Worm (Caenorhabditis elegans) whole organism, mixed stage, embryonic: ENCODE results near the gene rga-1.

Source experiments
- M03D4.4 ChIP-seq: sonication (generic microtip); optimal IDR thresholded peaks from 2 replicates; lab custom pipeline; 2017; ENCODE audit warnings: mild to moderate bottlenecking, missing genetic modification characterization, missing compliant biosample characterization
- bed-3 ChIP-seq: fragments of 200-800 bp; sonication (Bioruptor generic); optimal IDR thresholded peaks from 3 replicates; lab custom pipeline; 2018; ENCODE audit warnings: mild to moderate bottlenecking, missing genetic modification characterization, moderate library complexity, missing compliant biosample characterization
- blmp-1 ChIP-seq: fragments of 150-350 bp; optimal IDR thresholded peaks from 2 replicates; lab custom pipeline; 2014; ENCODE audit warnings: missing biosample characterization, missing genetic modification characterization
- ceh-39 ChIP-seq: fragments of 150-350 bp; optimal IDR thresholded peaks from 2 replicates; lab custom pipeline; 2014; ENCODE audit warnings: missing biosample characterization, missing genetic modification characterization
- ceh-43 ChIP-seq: fragments of 200-800 bp; sonication (Bioruptor generic); optimal IDR thresholded peaks from 2 replicates; lab custom pipeline; 2018; ENCODE audit warnings: mild to moderate bottlenecking, missing genetic modification characterization, moderate library complexity, missing compliant biosample characterization
- ceh-83 ChIP-seq: fragments of 200-800 bp; sonication (Bioruptor generic); optimal IDR thresholded peaks from 2 replicates; lab custom pipeline; 2018; ENCODE audit warnings: mild to moderate bottlenecking, missing genetic modification characterization, missing compliant biosample characterization
- drap-1 ChIP-seq: fragments of 200-800 bp; sonication (Bioruptor generic); optimal IDR thresholded peaks from 3 replicates; lab custom pipeline; 2018; ENCODE audit warnings: mild to moderate bottlenecking, missing genetic modification characterization, missing compliant biosample characterization
- elt-1 ChIP-seq: sonication (generic microtip); optimal IDR thresholded peaks from 2 replicates; lab custom pipeline; 2017; ENCODE audit warnings: missing genetic modification characterization, mild to moderate bottlenecking, missing compliant biosample characterization, antibody characterized with exemption, moderate library complexity, borderline replicate concordance; ENCODE audit not compliant: insufficient read depth
- elt-3 ChIP-seq: fragments of 150-350 bp; optimal IDR thresholded peaks from 2 replicates; lab custom pipeline; 2014; ENCODE audit warnings: missing biosample characterization, missing genetic modification characterization
- flh-1 ChIP-seq: fragments of 200-800 bp; sonication (Bioruptor generic); optimal IDR thresholded peaks from 2 replicates; lab custom pipeline; 2018; ENCODE audit warnings: mild to moderate bottlenecking, missing genetic modification characterization, moderate library complexity, missing compliant biosample characterization
- ham-2 ChIP-seq: fragments of 200-800 bp; sonication (Bioruptor generic); optimal IDR thresholded peaks from 2 replicates; lab custom pipeline; 2018; ENCODE audit warnings: mild to moderate bottlenecking, missing genetic modification characterization, missing compliant biosample characterization
- hlh-1 ChIP-seq: fragments of 150-350 bp; optimal IDR thresholded peaks from 2 replicates; lab custom pipeline; 2014; ENCODE audit warnings: missing biosample characterization, missing genetic modification reagents, missing genetic modification characterization
- lin-13 ChIP-seq: fragments of 150-350 bp; optimal IDR thresholded peaks from 2 replicates; lab custom pipeline; 2014; ENCODE audit warnings: missing biosample characterization, missing genetic modification characterization
- lin-32 ChIP-seq: fragments of 200-800 bp; sonication (Bioruptor generic); optimal IDR thresholded peaks from 2 replicates; lab custom pipeline; 2018; ENCODE audit warnings: mild to moderate bottlenecking, missing genetic modification characterization, missing compliant biosample characterization
- lsy-2 ChIP-seq: fragments of 150-350 bp; optimal IDR thresholded peaks from 2 replicates; lab custom pipeline; 2014; ENCODE audit warnings: missing biosample characterization, missing genetic modification characterization
- mab-5 ChIP-seq: fragments of 150-350 bp; optimal IDR thresholded peaks from 2 replicates; lab custom pipeline; 2014; ENCODE audit warnings: missing biosample characterization, missing genetic modification characterization
- mep-1 ChIP-seq: fragments of 150-350 bp; optimal IDR thresholded peaks from 2 replicates; lab custom pipeline; 2017; ENCODE audit warnings: missing biosample characterization, missing genetic modification reagents, missing genetic modification characterization, inconsistent platforms
- mls-2 ChIP-seq: sonication (generic microtip); optimal IDR thresholded peaks from 2 replicates; lab custom pipeline; 2016; ENCODE audit warnings: mild to moderate bottlenecking, missing genetic modification characterization, moderate library complexity, missing compliant biosample characterization
- nhr-12 ChIP-seq: fragments of 150-350 bp; optimal IDR thresholded peaks from 2 replicates; lab custom pipeline; 2014; ENCODE audit warnings: missing biosample characterization, missing genetic modification characterization
- nhr-2 ChIP-seq: fragments of 150-350 bp; optimal IDR thresholded peaks from 2 replicates; lab custom pipeline; 2014; ENCODE audit warnings: missing biosample characterization, missing genetic modification characterization
- nhr-237 ChIP-seq: fragments of 150-350 bp; optimal IDR thresholded peaks from 2 replicates; lab custom pipeline; 2014; ENCODE audit warnings: missing biosample characterization, missing genetic modification characterization
- nhr-28 ChIP-seq: fragments of 150-350 bp; optimal IDR thresholded peaks from 2 replicates; lab custom pipeline; 2014; ENCODE audit warnings: missing biosample characterization, missing genetic modification characterization
- nhr-76 ChIP-seq: sonication (generic microtip); optimal IDR thresholded peaks from 2 replicates; lab custom pipeline; 2017; ENCODE audit warnings: missing biosample characterization, missing genetic modification characterization
- pha-4 ChIP-seq: fragments of 150-350 bp; optimal IDR thresholded peaks from 2 replicates; lab custom pipeline; 2018; ENCODE audit warnings: missing biosample characterization, missing genetic modification reagents, missing genetic modification characterization
- sem-2 ChIP-seq: fragments of 200-800 bp; sonication (Bioruptor generic); optimal IDR thresholded peaks from 2 replicates; lab custom pipeline; 2018; ENCODE audit warnings: mild to moderate bottlenecking, missing genetic modification characterization, missing compliant biosample characterization
- snpc-4 ChIP-seq: fragments of 150-350 bp; optimal IDR thresholded peaks from 2 replicates; lab custom pipeline; 2014; ENCODE audit warnings: missing biosample characterization, missing genetic modification characterization
- sptf-1 ChIP-seq: sonication (generic microtip); optimal IDR thresholded peaks from 2 replicates; lab custom pipeline; 2017; ENCODE audit warnings: mild to moderate bottlenecking, missing genetic modification characterization, moderate library complexity, missing compliant biosample characterization
- tbx-8 ChIP-seq: fragments of 200-800 bp; sonication (Bioruptor generic); optimal IDR thresholded peaks from 2 replicates; lab custom pipeline; 2018; ENCODE audit warnings: mild to moderate bottlenecking, missing genetic modification characterization, moderate library complexity, missing compliant biosample characterization
- unc-120 ChIP-seq: sonication (generic microtip); optimal IDR thresholded peaks from 2 replicates; lab custom pipeline; 2017; ENCODE audit warnings: missing genetic modification characterization, missing compliant biosample characterization; ENCODE audit not compliant: poor library complexity, severe bottlenecking
- unc-39 ChIP-seq: fragments of 150-350 bp; optimal IDR thresholded peaks from 2 replicates; lab custom pipeline; 2014; ENCODE audit warnings: missing biosample characterization, missing genetic modification characterization
- unc-62 ChIP-seq: fragments of 150-350 bp; optimal IDR thresholded peaks from 2 replicates; lab custom pipeline; 2014; ENCODE audit warnings: missing biosample characterization, missing genetic modification reagents, missing genetic modification characterization
- zip-8 ChIP-seq: fragments of 150-350 bp; optimal IDR thresholded peaks from 2 replicates; lab custom pipeline; 2014; ENCODE audit warnings: missing biosample characterization, missing genetic modification characterization
- ztf-11 ChIP-seq: fragments of 150-350 bp; optimal IDR thresholded peaks from 2 replicates; lab custom pipeline; 2014; ENCODE audit warnings: missing biosample characterization, missing genetic modification characterization

The rga-1 gene

DNA sequence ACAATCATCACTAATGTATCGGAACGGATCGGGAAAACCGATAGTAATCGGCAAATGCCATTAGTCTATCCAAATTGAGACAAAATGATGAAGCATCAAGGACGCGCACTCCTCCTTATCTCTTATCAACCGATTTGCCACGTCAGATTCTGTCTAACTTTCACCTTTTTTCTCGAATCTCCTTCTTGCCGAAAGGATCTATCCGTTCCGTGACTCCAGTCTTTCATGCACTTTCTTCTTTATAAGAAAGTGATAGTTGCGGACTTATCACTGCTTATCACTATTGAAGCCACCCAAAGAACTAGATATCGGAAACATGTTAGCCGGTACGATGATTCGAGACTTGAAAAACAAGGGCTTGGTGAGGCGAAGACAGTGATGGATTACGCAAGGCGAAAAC, 37.3 kb downstream of the rga-1 start:
- TF ChIP-seq tbx-8 (GFP tag; lab: Kevin White, UChicago) (no peak), elt-3 (tag; lab: Kevin White, UChicago) (peak; percentile 93), ham-2 (GFP tag; lab: Kevin White, UChicago) (peak; percentile 59), ceh-39 (tag; lab: Kevin White, UChicago) (no peak), nhr-28 (tag; lab: Kevin White, UChicago) (no peak), bed-3 (no peak), unc-120 (tag; lab: Kevin White, UChicago) (no peak), nhr-237 (no peak), ceh-43 (GFP tag; lab: Kevin White, UChicago) (no peak), elt-1 (tag; lab: Kevin White, UChicago) (peak; percentile 35), blmp-1 (tag; lab: Kevin White, UChicago) (peak; percentile 91), nhr-2 (no peak), unc-62 (no peak), flh-1 (GFP tag; lab: Kevin White, UChicago) (no peak), ztf-11 (tag; lab: Kevin White, UChicago) (no peak)

ce11 chrII:11503761-11504160, 39.1 kb downstream of the rga-1 start:
- TF ChIP-seq nhr-28 (tag; lab: Kevin White, UChicago) = no peak
- TF ChIP-seq snpc-4 (tag; lab: Kevin White, UChicago) = no peak
- peak; percentile 23 for TF ChIP-seq ham-2 (GFP tag; lab: Kevin White, UChicago)
- TF ChIP-seq sptf-1 (tag; lab: Kevin White, UChicago) = peak; percentile 23

ce11 chrII:11510373-11510772, 45.7 kb downstream of the rga-1 start, which contains the start of gene npr-41:
Gene npr-41, plus strand, starts transcription at chrII:11510673.
- TF ChIP-seq sptf-1 (tag; lab: Kevin White, UChicago) (no peak), blmp-1 (tag; lab: Kevin White, UChicago) (no peak), snpc-4 (tag; lab: Kevin White, UChicago) (no peak), tbx-8 (GFP tag; lab: Kevin White, UChicago) (no peak), lin-32 (no peak), unc-39 (tag; lab: Kevin White, UChicago) (no peak), zip-8 (tag; lab: Kevin White, UChicago) (no peak), flh-1 (GFP tag; lab: Kevin White, UChicago) (no peak), lin-13 (tag; lab: Kevin White, UChicago) (no peak), sem-2 (GFP tag; lab: Kevin White, UChicago) (no peak), pha-4 (tag; lab: Kevin White, UChicago) (no peak), hlh-1 (no peak), ceh-43 (GFP tag; lab: Kevin White, UChicago) (no peak), unc-62 (no peak), ceh-83 (GFP tag; lab: Kevin White, UChicago) (no peak), elt-3 (tag; lab: Kevin White, UChicago) (no peak), lsy-2 (no peak), mab-5 (no peak)

DNA sequence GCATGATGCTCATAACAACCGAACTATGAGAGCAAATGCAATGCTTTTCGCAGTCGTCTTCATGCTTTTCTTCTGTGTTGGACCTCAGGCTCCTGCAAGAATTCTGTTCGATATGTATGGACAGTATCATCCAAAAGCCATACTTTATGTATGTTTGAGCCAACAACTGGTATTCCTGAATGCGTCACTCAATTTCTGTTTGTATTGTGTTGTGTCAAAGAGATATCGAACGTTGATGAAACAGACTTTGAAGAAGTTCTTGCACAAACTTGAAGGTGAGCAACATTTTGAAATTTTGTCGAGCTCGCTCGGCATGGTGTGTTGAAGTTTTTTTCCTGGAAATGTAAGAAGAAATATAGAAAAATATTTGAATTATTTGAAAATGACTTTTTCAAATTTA, 48.2 kb downstream of the rga-1 start:
- TF ChIP-seq elt-1 (tag; lab: Kevin White, UChicago) (no peak), mep-1 (no peak), snpc-4 (tag; lab: Kevin White, UChicago) (no peak), drap-1 (GFP tag; lab: Kevin White, UChicago) (no peak), hlh-1 (no peak), mls-2 (tag; lab: Kevin White, UChicago) (no peak), ham-2 (GFP tag; lab: Kevin White, UChicago) (no peak), nhr-76 (tag; lab: Kevin White, UChicago) (no peak), lsy-2 (no peak), flh-1 (GFP tag; lab: Kevin White, UChicago) (no peak), unc-62 (no peak), mab-5 (no peak), M03D4.4 (tag; lab: Kevin White, UChicago) (no peak)

- TF ChIP-seq bed-3 (no peak), nhr-12 (no peak), nhr-2 (no peak), ceh-39 (tag; lab: Kevin White, UChicago) (no peak)
Observed at ce11 chrII:11514775-11515174, 50.1 kb downstream of the rga-1 start, which contains the start of gene srh-44. Gene srh-44, plus strand, starts transcription at chrII:11515075.
